Fruit fly (Drosophila melanogaster) S2 (cell line): ENCODE data around the gene Nfs1.

Experiments used
- CG8478 ChIP-seq: fragments of >200 bp; optimal IDR thresholded peaks from 2 replicates; lab custom pipeline; 2018
- CTCF ChIP-seq, 2 experiments: fragments of >200 bp; optimal IDR thresholded peaks; 2 replicates each; lab custom pipeline; 2018

DNA sequence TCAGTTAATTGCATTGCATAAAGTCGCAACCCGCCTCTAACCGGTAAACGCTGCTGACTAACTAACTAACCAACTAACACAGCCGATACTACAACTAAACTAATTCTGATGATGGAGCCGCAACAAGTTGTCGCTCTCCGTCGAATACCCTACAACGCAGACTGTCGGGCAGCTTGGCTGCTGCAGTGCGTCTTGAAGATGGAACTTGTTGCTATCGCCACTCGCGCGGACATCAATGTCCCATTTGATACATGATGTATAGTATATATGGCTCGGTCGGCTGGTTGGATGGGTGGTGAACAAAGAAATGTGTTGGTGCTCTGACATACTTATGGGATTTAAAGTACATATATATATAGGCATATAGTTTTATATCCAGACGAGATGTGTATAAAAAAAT is 26.1 kb downstream of the Nfs1 start:
- TF ChIP-seq CTCF (optimal IDR thresholded peaks at IDR 0.05; lab: Kevin White, UChicago) (no peak), CG8478 (lab: Kevin White, UChicago) (no peak)
